Worm (Caenorhabditis elegans): ENCODE data around the gene F07A11.5.

- TF ChIP-seq fax-1 (tag; optimal IDR thresholded peaks at IDR 0.05), result no peak
- no peak for TF ChIP-seq ceh-18 (tag; optimal IDR thresholded peaks at IDR 0.05)
- no peak for TF ChIP-seq K09A11.1 (tag; optimal IDR thresholded peaks at IDR 0.05; ENCODE audit: insufficient read depth)
- no peak for TF ChIP-seq tbx-2 (tag; optimal IDR thresholded peaks at IDR 0.05)
- TF ChIP-seq pha-4 (tag; optimal IDR thresholded peaks at IDR 0.05), result no peak
- no peak for TF ChIP-seq sdc-2 (tag; optimal IDR thresholded peaks at IDR 0.05)
Observed at ce11 chrII:11591558-11591957, 20.5 kb upstream of the F07A11.5 start.
